Worm (Caenorhabditis elegans): ENCODE data around the gene R02F11.2.
A peak's percentile ranks its signal among the peaks of the same experiment; 100 is the strongest.

R02F11.2 gene

DNA sequence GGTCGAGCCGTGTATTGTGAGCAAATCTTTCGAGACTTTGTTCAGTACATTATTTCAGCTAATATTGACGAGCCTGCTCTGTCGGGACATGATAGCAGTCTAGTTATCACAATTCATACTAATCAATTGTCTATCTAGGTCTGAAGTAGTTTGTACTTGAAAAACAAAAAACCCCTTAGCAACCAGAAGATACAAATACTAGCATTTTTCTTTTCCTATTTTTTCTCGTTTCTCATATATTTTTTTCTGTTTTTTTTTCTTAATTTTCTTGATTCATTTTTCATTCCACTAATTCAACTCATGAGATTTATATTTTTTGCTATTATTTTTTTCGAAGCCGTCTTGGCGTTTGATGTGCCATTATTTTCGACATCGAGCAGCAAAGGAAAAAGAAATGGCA lies 7.2 kb upstream of the R02F11.2 start, which contains the start of gene R02F11.9:
R02F11.9 (plus strand) TSS at position 301 of the 400 bp plus-strand sequence.
- TF ChIP-seq madf-5 (GFP tag; IDR thresholded peaks at IDR 0.05): no peak
- TF ChIP-seq ceh-62 (tag; optimal IDR thresholded peaks at IDR 0.05): no peak
- TF ChIP-seq lin-39 (tag; optimal IDR thresholded peaks at IDR 0.05): no peak
- TF ChIP-seq tag-97 (GFP tag; IDR thresholded peaks at IDR 0.05): no peak
- TF ChIP-seq mes-2 (tag; optimal IDR thresholded peaks at IDR 0.05; ENCODE audit: poor library complexity, severe bottlenecking): no peak
- TF ChIP-seq dve-1 (tag; optimal IDR thresholded peaks at IDR 0.05; ENCODE audit: insufficient read depth): no peak
- no peak for TF ChIP-seq sdz-12 (GFP tag; optimal IDR thresholded peaks at IDR 0.05)
- no peak for TF ChIP-seq nhr-11 (tag; optimal IDR thresholded peaks at IDR 0.05)
- no peak for TF ChIP-seq lin-38 (GFP tag; IDR thresholded peaks at IDR 0.05)

- no peak for TF ChIP-seq F26F4.8 (GFP tag; conservative IDR thresholded peaks at IDR 0.05)
- peak; percentile 91 for TF ChIP-seq aha-1 (tag)
- peak in 1 of 2 experiments; percentile 32 for TF ChIP-seq unc-62 (GFP tag; optimal IDR thresholded peaks at IDR 0.05 in 1 of 2)
- TF ChIP-seq unc-62 (tag; optimal IDR thresholded peaks at IDR 0.05): no peak
- no peak for TF ChIP-seq snpc-4 (tag; optimal IDR thresholded peaks at IDR 0.05)
- no peak for TF ChIP-seq nhr-25 (tag; optimal IDR thresholded peaks at IDR 0.05; ENCODE audit: borderline replicate concordance, insufficient read depth)
Observed at ce11 chrV:4787836-4788235, 6.6 kb upstream of the R02F11.2 start.

DNA sequence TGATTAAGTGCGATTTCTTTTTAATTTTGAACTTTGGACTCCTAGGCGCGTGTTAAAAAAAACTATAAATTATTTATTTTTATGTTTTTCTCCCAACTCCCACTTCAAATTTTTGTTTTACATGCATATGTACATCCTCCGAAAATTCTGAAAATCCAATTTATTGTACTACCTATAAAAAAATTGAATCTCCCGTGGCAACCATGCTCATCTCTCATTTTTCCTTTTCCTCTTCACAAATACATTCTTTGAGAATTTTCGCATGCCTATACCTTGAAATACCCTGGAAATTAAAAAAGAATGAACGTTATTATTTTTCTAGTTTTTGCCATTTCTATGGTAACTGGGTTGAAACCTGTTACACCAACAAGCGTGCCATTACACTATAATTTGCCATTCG lies 5.6 kb upstream of the R02F11.2 start, which contains the start of gene R02F11.10:
R02F11.10 (plus strand) TSS at position 301 of the 400 bp plus-strand sequence.
- peak; percentile 37 for TF ChIP-seq aha-1 (tag)
- no peak for TF ChIP-seq R02D3.7 (tag; optimal IDR thresholded peaks at IDR 0.05)

DNA sequence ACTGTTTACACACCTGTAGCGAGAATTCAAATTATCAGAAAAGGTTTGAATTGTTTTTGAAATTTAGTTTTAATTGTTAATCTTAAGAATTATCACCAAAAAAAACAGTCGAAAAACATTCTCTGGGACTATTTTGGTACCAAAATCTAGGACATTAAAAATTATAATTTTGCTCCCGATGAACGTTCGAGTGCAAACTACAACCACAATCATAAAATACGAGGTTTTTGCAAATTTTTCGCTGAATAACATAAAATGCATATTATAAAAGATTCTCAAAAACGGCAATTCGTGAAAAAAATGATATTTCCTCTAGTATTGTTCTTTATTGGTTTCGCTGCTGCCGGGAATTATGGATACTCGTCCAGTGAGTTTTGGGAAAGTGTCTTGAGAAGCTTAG lies 4.0 kb upstream of the R02F11.2 start, which contains the start of gene R02F11.12:
R02F11.12 (plus strand) TSS at position 301 of the 400 bp plus-strand sequence.
- TF ChIP-seq nhr-48 (tag; optimal IDR thresholded peaks at IDR 0.05) (no peak), gei-8 (GFP tag; optimal IDR thresholded peaks at IDR 0.05) (no peak), spr-3 (GFP tag; optimal IDR thresholded peaks at IDR 0.05) (no peak), ctbp-1 (GFP tag; IDR thresholded peaks at IDR 0.05) (no peak), ZK337.2 (GFP tag; IDR thresholded peaks at IDR 0.05) (no peak), nhr-41 (GFP tag; IDR thresholded peaks at IDR 0.05) (no peak), F49E8.2 (tag; optimal IDR thresholded peaks at IDR 0.05; ENCODE audit: borderline replicate concordance) (no peak), nhr-25 (tag; optimal IDR thresholded peaks at IDR 0.05; ENCODE audit: borderline replicate concordance, insufficient read depth) (no peak), F10B5.3 (tag; optimal IDR thresholded peaks at IDR 0.05) (no peak), nhr-237 (tag; optimal IDR thresholded peaks at IDR 0.05) (no peak), hlh-11 (tag; optimal IDR thresholded peaks at IDR 0.05) (no peak)

- no peak for TF ChIP-seq ctbp-1 (GFP tag; IDR thresholded peaks at IDR 0.05)
Observed at ce11 chrV:4791569-4791968, 2.8 kb upstream of the R02F11.2 start, which contains the start of gene R02F11.11. TSS of gene R02F11.11 (plus strand) at chrV:4791869.

DNA sequence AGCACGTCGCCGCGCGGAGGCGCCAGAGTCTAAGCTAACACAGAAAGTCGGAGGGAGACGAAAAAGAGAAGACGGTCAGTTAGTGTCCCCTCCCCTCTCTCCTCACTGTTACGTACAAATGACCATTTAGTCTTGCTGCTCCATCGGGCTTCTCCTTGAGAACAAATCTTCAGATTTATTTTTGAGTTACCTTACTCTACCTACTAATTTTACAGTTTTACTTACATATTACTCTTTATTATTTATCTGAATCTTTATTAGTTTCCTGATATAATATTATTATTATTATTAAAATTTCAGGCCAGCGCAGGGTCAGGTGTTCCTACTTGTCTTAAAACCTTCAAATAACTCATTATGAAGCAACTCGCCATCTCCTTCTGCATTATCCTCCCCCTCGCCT lies 6.4 kb downstream of the R02F11.2 start, which contains the start of gene R02F11.1:
R02F11.1 (plus strand) TSS at position 301 of the 400 bp plus-strand sequence.
- TF ChIP-seq pha-4 (GFP tag; IDR thresholded peaks at IDR 0.05) (no peak), pha-4 (tag; optimal IDR thresholded peaks at IDR 0.05) (no peak), set-16 (GFP tag; IDR thresholded peaks at IDR 0.05) (0 out of 2 replicates have a peak, but pooled peaks have one; percentile 11)

DNA sequence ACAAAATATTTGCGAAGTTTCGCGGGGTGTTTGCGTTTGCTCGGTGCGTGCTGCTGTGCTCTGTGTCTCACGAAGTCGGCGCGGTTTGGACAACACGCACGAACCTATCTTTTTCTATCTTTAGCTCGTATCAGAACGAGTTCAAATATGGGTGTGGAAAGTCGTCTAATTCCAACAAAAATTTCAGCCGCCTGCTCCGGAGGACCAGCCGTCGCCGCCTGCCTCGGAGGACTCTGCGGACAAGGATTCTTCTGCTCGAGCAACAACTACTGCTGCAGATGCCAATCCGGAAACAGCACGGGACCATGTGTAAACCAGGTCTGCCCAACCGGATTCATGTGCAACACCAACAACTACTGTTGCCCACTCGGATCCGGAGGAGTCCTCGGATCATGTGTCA lies 7.5 kb downstream of the R02F11.2 start:
- TF ChIP-seq arid-1 (GFP tag; conservative IDR thresholded peaks at IDR 0.05): no peak
- peak; percentile 67 for TF ChIP-seq set-16 (GFP tag; IDR thresholded peaks at IDR 0.05)
- peak; percentile 73; the same call in 1 of the 2 replicates for TF ChIP-seq egl-43 (GFP tag; IDR thresholded peaks at IDR 0.05)
- no peak for TF ChIP-seq nhr-111 (GFP tag; optimal IDR thresholded peaks at IDR 0.05)
- no peak for TF ChIP-seq php-3 (GFP tag; IDR thresholded peaks at IDR 0.05)
- TF ChIP-seq unc-39 (tag; optimal IDR thresholded peaks at IDR 0.05): no peak
- no peak for TF ChIP-seq Y48G9A.11 (GFP tag; IDR thresholded peaks at IDR 0.05)
- TF ChIP-seq snpc-1.2 (GFP tag; IDR thresholded peaks at IDR 0.05): peak; percentile 30; the same call in 1 of the 2 replicates

Data from whole organism, L4 larva.